Worm (Caenorhabditis elegans): Measurements from ENCODE around the gene eat-4.

DNA sequence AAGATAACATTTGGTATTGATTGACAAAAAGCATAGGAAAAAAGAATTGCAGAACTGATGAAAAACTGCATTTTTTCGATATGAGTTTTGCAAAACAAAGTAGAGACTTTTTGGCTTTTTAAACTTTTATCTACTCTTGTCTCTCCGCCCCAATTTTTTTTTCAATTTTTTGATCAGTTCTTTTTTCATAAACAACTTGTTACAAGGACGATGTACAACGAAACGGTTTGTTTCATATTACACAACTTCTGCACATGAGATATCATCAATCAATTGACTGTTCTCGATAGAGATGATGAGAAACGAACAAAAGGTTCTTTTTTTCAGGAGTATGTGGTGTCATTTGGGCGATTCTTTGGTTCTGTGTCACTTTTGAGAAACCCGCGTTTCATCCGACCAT is 1.9 kb downstream of the eat-4 start, which contains the start of gene ZK512.7:
- TF ChIP-seq ama-1 (optimal IDR thresholded peaks at IDR 0.05) (no peak), tbx-11 (GFP tag; IDR thresholded peaks at IDR 0.05) (no peak), hmbx-1 (tag; optimal IDR thresholded peaks at IDR 0.05) (no peak)

Data from whole organism, early embryonic.